Fruit fly (Drosophila melanogaster) whole organism, prepupa: ENCODE data around the gene CG15715.

Experiments
- CG8319 ChIP-seq: fragments of 200-800 bp; sonication (Bioruptor generic); optimal IDR thresholded peaks from 3 replicates; lab custom pipeline; 2016; ENCODE audit warnings: missing biosample characterization, missing genetic modification characterization
- Hr39 ChIP-seq: fragments of 200-800 bp; sonication (Bioruptor generic); optimal IDR thresholded peaks from 2 replicates; lab custom pipeline; 2016; ENCODE audit warnings: missing biosample characterization, missing genetic modification characterization

dm6 chr3L:15832146-15832545 is 5.1 kb downstream of the CG15715 start, which contains the start of gene CG12713:
- no peak for TF ChIP-seq CG8319 (GFP tag; lab: Kevin White, UChicago)
- peak; percentile 17 for TF ChIP-seq Hr39
